Worm (Caenorhabditis elegans) whole organism, L4 larva: ENCODE results near the gene lect-2.

ENCODE experiments used
- F37D6.2 ChIP-seq: sonication (generic microtip); optimal IDR thresholded peaks from 2 replicates; lab custom pipeline; 2016; ENCODE audit warnings: mild to moderate bottlenecking, missing genetic modification characterization, missing compliant biosample characterization
- ama-1 ChIP-seq: fragments of 150-350 bp; optimal IDR thresholded peaks from 2 replicates; lab custom pipeline; 2014; ENCODE audit warnings: inconsistent platforms, mixed read lengths
- fos-1 ChIP-seq: fragments of 150-350 bp; optimal IDR thresholded peaks from 2 replicates; lab custom pipeline; 2014; ENCODE audit warnings: missing biosample characterization, missing genetic modification characterization
- nhr-28 ChIP-seq: fragments of 150-350 bp; optimal IDR thresholded peaks from 2 replicates; lab custom pipeline; 2014; ENCODE audit warnings: missing biosample characterization, missing genetic modification characterization
- pha-4 ChIP-seq, 2 experiments: fragments of 150-350 bp in 1 of 2; fragments of 200-800 bp in 1 of 2; sonication (Bioruptor generic) in 1 of 2; IDR thresholded peaks in 1 of 2; optimal IDR thresholded peaks in 1 of 2; 2 replicates each; pipeline versions ENCODE4 v1.3.6 to Lab custom; 2014 to 2022; ENCODE audit warnings: missing genetic modification characterization in 2 of 2, missing genetic modification reagents in 2 of 2, missing biosample characterization in 1 of 2, missing compliant biosample characterization in 1 of 2
- pqm-1 ChIP-seq: sonication (generic microtip); optimal IDR thresholded peaks from 2 replicates; lab custom pipeline; 2017; ENCODE audit warnings: missing biosample characterization, missing genetic modification characterization
- skn-1 ChIP-seq: fragments of 150-350 bp; optimal IDR thresholded peaks from 2 replicates; lab custom pipeline; 2014; ENCODE audit warnings: missing biosample characterization, missing genetic modification characterization
- ztf-11 ChIP-seq: fragments of 150-350 bp; optimal IDR thresholded peaks from 2 replicates; lab custom pipeline; 2014; ENCODE audit warnings: missing biosample characterization, missing genetic modification characterization

ce11 chrII:5777372-5777771 is 13.2 kb upstream of the lect-2 start:
- no peak for TF ChIP-seq ztf-11 (tag; lab: Kevin White, UChicago)
- no peak for TF ChIP-seq nhr-28 (tag; lab: Kevin White, UChicago)
- TF ChIP-seq skn-1 (tag; lab: Kevin White, UChicago), result no peak
- no peak for TF ChIP-seq F37D6.2 (tag; lab: Kevin White, UChicago)
- TF ChIP-seq pha-4 (GFP tag; IDR thresholded peaks at IDR 0.05; lab: Robert Waterston, UW), result no peak
- TF ChIP-seq pha-4 (tag; optimal IDR thresholded peaks at IDR 0.05; lab: Kevin White, UChicago), result no peak
- TF ChIP-seq fos-1 (tag; lab: Kevin White, UChicago), result no peak
- no peak for TF ChIP-seq ama-1 (lab: Kevin White, UChicago)
- TF ChIP-seq pqm-1 (tag; lab: Kevin White, UChicago), result no peak
